Fruit fly (Drosophila melanogaster) whole organism, embryonic: ENCODE measurements around the gene Naa20A.

Source experiments
- Adf1 ChIP-seq: fragments of 200-800 bp; sonication (Bioruptor generic); IDR thresholded peaks from 2 replicates; pipeline ENCODE4 v1.3.6; 2022; ENCODE audit warnings: missing biosample characterization, missing genetic modification characterization
- Awh ChIP-seq: fragments of 200-800 bp; sonication (Bioruptor generic); IDR thresholded peaks from 2 replicates; pipeline ENCODE4, ENCODE4 v1.3.6; 2022; ENCODE audit warnings: missing biosample characterization, missing genetic modification characterization
- CG1233 ChIP-seq: fragments of 200-800 bp; sonication (Bioruptor generic); optimal IDR thresholded peaks from 4 replicates; lab custom pipeline; 2018; ENCODE audit warnings: missing biosample characterization, mild to moderate bottlenecking, missing genetic modification characterization
- CG13296 ChIP-seq: fragments of 200-800 bp; sonication (Bioruptor generic); optimal IDR thresholded peaks from 3 replicates; lab custom pipeline; 2018; ENCODE audit warnings: missing biosample characterization, mild to moderate bottlenecking, missing genetic modification characterization
- CG15479 ChIP-seq: fragments of 200-800 bp; sonication (Bioruptor generic); optimal IDR thresholded peaks from 3 replicates; lab custom pipeline; 2019; ENCODE audit warnings: missing biosample characterization, mild to moderate bottlenecking, missing genetic modification characterization, moderate library complexity
- CG16863 ChIP-seq: fragments of 200-800 bp; sonication (Bioruptor generic); optimal IDR thresholded peaks from 3 replicates; lab custom pipeline; 2016; ENCODE audit warnings: missing biosample characterization, missing genetic modification characterization
- CG18476 ChIP-seq: fragments of 200-800 bp; sonication (Bioruptor generic); optimal IDR thresholded peaks from 2 replicates; lab custom pipeline; 2016; ENCODE audit warnings: missing biosample characterization, mild to moderate bottlenecking, missing genetic modification characterization
- CG2129 ChIP-seq: fragments of 200-800 bp; sonication (Bioruptor generic); IDR thresholded peaks from 2 replicates; pipeline ENCODE4 v1.3.6; 2022; ENCODE audit warnings: missing biosample characterization, missing genetic modification characterization; ENCODE audit not compliant: partially characterized antibody
- CG33213 ChIP-seq: fragments of 200-800 bp; sonication (Bioruptor generic); optimal IDR thresholded peaks from 3 replicates; lab custom pipeline; 2016; ENCODE audit warnings: missing biosample characterization, missing genetic modification characterization
- CG4328 ChIP-seq: fragments of 200-800 bp; sonication (Bioruptor generic); optimal IDR thresholded peaks from 3 replicates; lab custom pipeline; 2017; ENCODE audit warnings: missing biosample characterization, missing genetic modification reagents, missing genetic modification characterization
- CG4730 ChIP-seq: fragments of 200-800 bp; sonication (Bioruptor generic); IDR thresholded peaks from 2 replicates; pipeline ENCODE4 v1.3.6; 2022; ENCODE audit warnings: missing biosample characterization, missing genetic modification characterization
- CG8359 ChIP-seq: fragments of 200-800 bp; sonication (Bioruptor generic); optimal IDR thresholded peaks from 2 replicates; lab custom pipeline; 2017; ENCODE audit warnings: missing biosample characterization, mild to moderate bottlenecking, missing genetic modification characterization, borderline replicate concordance
- CG8924 ChIP-seq: fragments of 200-800 bp; optimal IDR thresholded peaks from 3 replicates; lab custom pipeline; 2019; ENCODE audit warnings: missing biosample characterization, mild to moderate bottlenecking, missing genetic modification characterization, moderate library complexity
- CTCF ChIP-seq: fragments of 200-800 bp; sonication (Bioruptor generic); optimal IDR thresholded peaks from 2 replicates; lab custom pipeline; 2017; ENCODE audit warnings: missing biosample characterization, mild to moderate bottlenecking, missing genetic modification characterization, moderate library complexity
- CrebB ChIP-seq: fragments of 200-800 bp; sonication (Bioruptor generic); optimal IDR thresholded peaks from 3 replicates; lab custom pipeline; 2018; ENCODE audit warnings: missing biosample characterization, mild to moderate bottlenecking, missing genetic modification characterization
- Dip3 ChIP-seq: fragments of 200-800 bp; sonication (Bioruptor generic); optimal IDR thresholded peaks from 3 replicates; lab custom pipeline; 2016; ENCODE audit warnings: missing biosample characterization, missing genetic modification characterization
- Lpt ChIP-seq: fragments of >200 bp; optimal IDR thresholded peaks from 2 replicates; lab custom pipeline; 2018; ENCODE audit warnings: missing biosample characterization, missing genetic modification characterization
- Max ChIP-seq: fragments of 200-800 bp; sonication (Bioruptor generic); optimal IDR thresholded peaks from 2 replicates; lab custom pipeline; 2016; ENCODE audit warnings: missing biosample characterization, mild to moderate bottlenecking, missing genetic modification characterization
- Med ChIP-seq: fragments of 200-800 bp; sonication (Bioruptor generic); peaks from one replicate; lab custom pipeline; 2016; ENCODE audit warnings: missing biosample characterization, missing genetic modification characterization, mild to moderate bottlenecking, inconsistent platforms, moderate library complexity
- Mes4 ChIP-seq: fragments of 200-800 bp; sonication (Bioruptor generic); optimal IDR thresholded peaks from 2 replicates; lab custom pipeline; 2016; ENCODE audit warnings: missing biosample characterization, missing genetic modification characterization
- Nf-YB ChIP-seq: fragments of 200-800 bp; sonication (Bioruptor generic); optimal IDR thresholded peaks from 3 replicates; lab custom pipeline; 2019; ENCODE audit warnings: missing biosample characterization, mild to moderate bottlenecking, missing genetic modification characterization, moderate library complexity
- Sox100B ChIP-seq: fragments of 200-800 bp; sonication (Bioruptor generic); optimal IDR thresholded peaks from 3 replicates; lab custom pipeline; 2018; ENCODE audit warnings: missing biosample characterization, mild to moderate bottlenecking, missing genetic modification characterization
- TFAM ChIP-seq: fragments of 200-800 bp; sonication (Bioruptor generic); optimal IDR thresholded peaks from 2 replicates; lab custom pipeline; 2017; ENCODE audit warnings: missing biosample characterization, missing genetic modification characterization, inconsistent platforms
- Tbp ChIP-seq: fragments of >200 bp; optimal IDR thresholded peaks from 2 replicates; lab custom pipeline; 2018; ENCODE audit warnings: missing biosample characterization, missing genetic modification characterization
- cas ChIP-seq: fragments of 200-800 bp; sonication (Bioruptor generic); IDR thresholded peaks from 2 replicates; pipeline ENCODE4 v1.3.6; 2022; ENCODE audit warnings: missing biosample characterization, missing genetic modification characterization
- chm ChIP-seq: fragments of 200-800 bp; sonication (Bioruptor generic); IDR thresholded peaks from 2 replicates; pipeline ENCODE4 v1.3.6; 2022; ENCODE audit warnings: missing biosample characterization, missing genetic modification characterization
- ci ChIP-seq: fragments of 200-800 bp; sonication (Bioruptor generic); IDR thresholded peaks from 3 replicates; pipeline ENCODE4 v1.3.6; 2022; ENCODE audit warnings: missing biosample characterization, missing genetic modification characterization
- dmrt11E ChIP-seq: fragments of 200-800 bp; sonication (Bioruptor generic); optimal IDR thresholded peaks from 3 replicates; lab custom pipeline; 2018; ENCODE audit warnings: missing biosample characterization, mild to moderate bottlenecking, missing genetic modification characterization, moderate library complexity
- eve ChIP-seq, 2 experiments: fragments of >200 bp; optimal IDR thresholded peaks; 2 replicates each; lab custom pipeline; 2017; ENCODE audit warnings: missing biosample characterization in 2 of 2, missing genetic modification characterization in 2 of 2
- gcm2 ChIP-seq: fragments of 200-800 bp; sonication (Bioruptor generic); optimal IDR thresholded peaks from 2 replicates; lab custom pipeline; 2016; ENCODE audit warnings: missing biosample characterization, missing genetic modification characterization
- grau ChIP-seq: fragments of 200-800 bp; optimal IDR thresholded peaks from 3 replicates; lab custom pipeline; 2019; ENCODE audit warnings: missing biosample characterization, mild to moderate bottlenecking, missing genetic modification characterization, moderate library complexity
- gt ChIP-seq: fragments of 200-800 bp; sonication (Bioruptor generic); IDR thresholded peaks from 2 replicates; pipeline ENCODE4 v1.3.6; 2022; ENCODE audit warnings: missing biosample characterization, missing genetic modification characterization
- h ChIP-seq: fragments of >200 bp; optimal IDR thresholded peaks from 2 replicates; lab custom pipeline; 2017
- hb ChIP-seq: fragments of 200-800 bp; sonication (Bioruptor generic); IDR thresholded peaks from 3 replicates; pipeline ENCODE4 v1.3.6; 2022; ENCODE audit warnings: missing biosample characterization, missing genetic modification characterization; ENCODE audit not compliant: partially characterized antibody
- hbn ChIP-seq: fragments of 200-800 bp; sonication (Bioruptor generic); IDR thresholded peaks from 2 replicates; pipeline ENCODE4 v1.3.6; 2022; ENCODE audit warnings: missing biosample characterization, missing genetic modification characterization; ENCODE audit not compliant: partially characterized antibody
- her ChIP-seq: fragments of 200-800 bp; sonication (Bioruptor generic); optimal IDR thresholded peaks from 2 replicates; lab custom pipeline; 2016; ENCODE audit warnings: missing biosample characterization, missing genetic modification characterization
- kay ChIP-seq: fragments of 200-800 bp; sonication (Bioruptor generic); optimal IDR thresholded peaks from 2 replicates; lab custom pipeline; 2016; ENCODE audit warnings: missing biosample characterization, missing genetic modification characterization
- ken ChIP-seq: fragments of 200-800 bp; sonication (Bioruptor generic); IDR thresholded peaks from 3 replicates; pipeline ENCODE4 v1.3.6; 2022; ENCODE audit warnings: missing biosample characterization, missing genetic modification characterization
- nerfin-1 ChIP-seq: fragments of 200-800 bp; sonication (Bioruptor generic); optimal IDR thresholded peaks from 3 replicates; lab custom pipeline; 2019; ENCODE audit warnings: missing biosample characterization, mild to moderate bottlenecking, missing genetic modification characterization, moderate library complexity
- ro ChIP-seq: fragments of 200-800 bp; sonication (Bioruptor generic); IDR thresholded peaks from 2 replicates; pipeline ENCODE4 v1.3.6; 2022; ENCODE audit warnings: missing biosample characterization, missing genetic modification characterization
- run ChIP-seq: fragments of 200-800 bp; sonication (Bioruptor generic); optimal IDR thresholded peaks from 3 replicates; lab custom pipeline; 2018; ENCODE audit warnings: missing biosample characterization, mild to moderate bottlenecking, missing genetic modification characterization
- sens ChIP-seq: fragments of 200-800 bp; sonication (Bioruptor generic); peaks from one replicate; lab custom pipeline; 2016; ENCODE audit warnings: missing biosample characterization, missing genetic modification characterization
- shn ChIP-seq: fragments of 200-800 bp; sonication (Bioruptor generic); optimal IDR thresholded peaks from 3 replicates; lab custom pipeline; 2016; ENCODE audit warnings: missing biosample characterization, missing genetic modification characterization
- slou ChIP-seq: fragments of 200-800 bp; sonication (Bioruptor generic); optimal IDR thresholded peaks from 3 replicates; lab custom pipeline; 2016; ENCODE audit warnings: missing biosample characterization, missing genetic modification characterization
- sob ChIP-seq: fragments of 200-800 bp; sonication (Bioruptor generic); IDR thresholded peaks from 2 replicates; pipeline ENCODE4 v1.3.6; 2022; ENCODE audit warnings: missing biosample characterization, missing genetic modification characterization
- sqz ChIP-seq: fragments of 200-800 bp; sonication (Bioruptor generic); optimal IDR thresholded peaks from 3 replicates; lab custom pipeline; 2018; ENCODE audit warnings: missing biosample characterization, mild to moderate bottlenecking, missing genetic modification characterization
- tgo ChIP-seq: fragments of 200-800 bp; sonication (Bioruptor generic); IDR thresholded peaks from 3 replicates; pipeline ENCODE4 v1.3.6; 2022; ENCODE audit warnings: missing biosample characterization, missing genetic modification characterization
- wor ChIP-seq: fragments of 200-800 bp; sonication (Bioruptor generic); IDR thresholded peaks from 2 replicates; pipeline ENCODE4 v1.3.6; 2022; ENCODE audit warnings: missing biosample characterization, missing genetic modification characterization
- z ChIP-seq: fragments of 200-800 bp; sonication (Bioruptor generic); IDR thresholded peaks from 3 replicates; pipeline ENCODE4 v1.3.6; 2022; ENCODE audit warnings: missing biosample characterization, missing genetic modification characterization
- zen ChIP-seq: fragments of 200-800 bp; sonication (Bioruptor generic); optimal IDR thresholded peaks from 3 replicates; lab custom pipeline; 2018; ENCODE audit warnings: missing biosample characterization, mild to moderate bottlenecking, missing genetic modification characterization, moderate library complexity

The Naa20A gene

DNA sequence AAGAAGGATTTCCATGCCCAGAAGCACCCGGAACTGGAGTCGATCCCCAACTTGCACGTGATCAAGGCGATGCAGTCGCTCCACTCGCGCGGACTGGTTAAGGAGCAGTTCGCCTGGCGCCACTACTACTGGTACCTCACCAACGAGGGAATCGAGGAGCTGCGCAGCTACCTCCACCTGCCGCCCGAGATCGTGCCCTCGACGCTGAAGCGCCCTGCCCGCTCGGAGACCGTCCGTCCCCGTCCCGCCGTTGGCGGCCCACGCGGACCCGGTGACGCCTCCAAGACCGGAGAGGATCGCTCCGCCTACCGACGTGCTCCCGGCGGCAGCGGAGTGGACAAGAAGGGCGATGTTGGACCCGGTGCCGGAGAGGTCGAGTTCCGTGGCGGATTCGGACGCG, 24.4 kb downstream of the Naa20A start:
- TF ChIP-seq chm (GFP tag; lab: Robert Waterston, UW) (peak; percentile 44; the same call in 1 of the 2 replicates), z (no peak), Med (peak; percentile 75), CG16863 (GFP tag; lab: Kevin White, UChicago) (no peak), Mes4 (GFP tag; lab: Kevin White, UChicago) (no peak), sens (peak; percentile 78), ci (GFP tag; lab: Robert Waterston, UW) (peak; percentile 46; the same call in 1 of the 3 replicates), ken (GFP tag; lab: Robert Waterston, UW) (0 out of 3 replicates have a peak, but pooled peaks have one; percentile 15), Nf-YB (no peak), eve (GFP tag; optimal IDR thresholded peaks at IDR 0.05; lab: Kevin White, UChicago) (no peak)

DNA sequence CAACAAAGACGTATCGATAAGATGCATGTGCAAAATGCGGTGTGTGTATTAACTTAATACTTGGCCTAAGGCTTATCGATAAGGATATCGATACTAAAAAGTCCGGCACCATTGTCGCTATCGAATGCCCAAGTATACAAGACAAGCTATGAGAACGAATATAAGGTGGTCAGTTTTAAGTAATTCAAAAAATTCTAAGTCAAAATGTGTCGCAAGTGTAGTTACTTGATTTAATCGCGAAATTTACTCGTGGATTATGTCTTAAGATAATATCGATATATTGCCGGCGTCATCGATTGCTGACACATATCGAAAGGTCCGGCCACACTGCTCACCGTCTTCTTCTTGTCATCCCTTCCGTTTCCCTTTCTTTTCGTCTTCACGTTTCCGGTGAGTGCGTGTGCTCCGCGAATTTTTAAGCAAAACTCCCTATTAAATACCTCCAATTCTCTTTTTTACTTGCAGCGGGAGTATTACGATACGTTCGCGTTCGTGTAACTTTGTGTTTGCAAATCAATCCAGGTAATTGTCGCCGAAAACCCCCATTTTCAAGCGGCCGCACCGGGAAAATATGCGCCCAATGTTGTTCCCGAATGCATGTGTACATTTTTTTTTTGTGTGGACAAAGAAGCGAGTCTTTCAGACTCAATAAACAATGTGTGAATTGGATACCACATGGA, 25.1 kb downstream of the Naa20A start, which contains the start of gene RpS10b:
RpS10b (plus strand) TSS at position 348 of the 680 bp plus-strand sequence.
- peak; percentile 76 for TF ChIP-seq sob
- TF ChIP-seq CG8924 (tag; lab: Kevin White, UChicago), result peak; percentile 72
- TF ChIP-seq CG2129 (GFP tag; lab: Robert Waterston, UW), result peak; percentile 85
- peak; percentile 69 for TF ChIP-seq CTCF (GFP tag; lab: Kevin White, UChicago)
- TF ChIP-seq Lpt (GFP tag; lab: Kevin White, UChicago), result no peak
- 0 out of 2 replicates have a peak, but pooled peaks have one; percentile 32 for TF ChIP-seq gt
- peak; percentile 88 for TF ChIP-seq nerfin-1
- peak; percentile 84 for TF ChIP-seq her (GFP tag; lab: Kevin White, UChicago)
- peak; percentile 68 for TF ChIP-seq TFAM (GFP tag; lab: Kevin White, UChicago)
- peak; percentile 87 for TF ChIP-seq Max (GFP tag; lab: Kevin White, UChicago)
- TF ChIP-seq Sox100B (GFP tag; lab: Kevin White, UChicago), result peak; percentile 95
- peak; percentile 82 for TF ChIP-seq Awh (GFP tag; lab: Robert Waterston, UW)
- peak; percentile 50 for TF ChIP-seq wor (GFP tag; lab: Robert Waterston, UW)
- TF ChIP-seq sqz (GFP tag; lab: Kevin White, UChicago), result peak; percentile 94
- TF ChIP-seq hbn, result peak; percentile 91
- peak; percentile 96 for TF ChIP-seq CG1233
- TF ChIP-seq cas (GFP tag; lab: Robert Waterston, UW), result no peak
- peak; percentile 53 for TF ChIP-seq CG15479 (GFP tag; lab: Kevin White, UChicago)
- no peak for TF ChIP-seq ro (GFP tag; lab: Robert Waterston, UW)
- peak; percentile 39 for TF ChIP-seq Tbp (GFP tag; lab: Kevin White, UChicago)
- TF ChIP-seq run (tag; lab: Kevin White, UChicago), result peak; percentile 70
- TF ChIP-seq h, result no peak
- peak; percentile 38 for TF ChIP-seq kay
- TF ChIP-seq CrebB (tag; lab: Kevin White, UChicago), result peak; percentile 94
- TF ChIP-seq grau (tag; lab: Kevin White, UChicago), result peak; percentile 81
- peak; percentile 76 for TF ChIP-seq Dip3 (GFP tag; lab: Kevin White, UChicago)
- peak; percentile 78 for TF ChIP-seq slou (GFP tag; lab: Kevin White, UChicago)
- TF ChIP-seq CG4730 (GFP tag; lab: Robert Waterston, UW), result 0 out of 2 replicates have a peak, but pooled peaks have one; percentile 25
- peak; percentile 90 for TF ChIP-seq shn (GFP tag; lab: Kevin White, UChicago)
- peak; percentile 87 for TF ChIP-seq CG33213 (GFP tag; lab: Kevin White, UChicago)
- peak; percentile 70 for TF ChIP-seq CG18476 (GFP tag; lab: Kevin White, UChicago)
- TF ChIP-seq CG4328 (GFP tag; lab: Kevin White, UChicago), result peak; percentile 96
- TF ChIP-seq CG13296, result peak; percentile 95
- peak; percentile 76 for TF ChIP-seq gcm2 (GFP tag; lab: Kevin White, UChicago)
- TF ChIP-seq CG8359 (GFP tag; lab: Kevin White, UChicago), result peak; percentile 85
- TF ChIP-seq dmrt11E (tag; lab: Kevin White, UChicago), result peak; percentile 85
- peak; percentile 93 for TF ChIP-seq hb (GFP tag; lab: Robert Waterston, UW)
- TF ChIP-seq zen (tag; lab: Kevin White, UChicago), result peak; percentile 68
- peak; percentile 32; the same call in 1 of the 2 replicates for TF ChIP-seq Adf1 (GFP tag; lab: Robert Waterston, UW)
- TF ChIP-seq eve (GFP tag; optimal IDR thresholded peaks at IDR 0.05; lab: Kevin White, UChicago), result peak in 1 of 2 experiments; percentile 96
- TF ChIP-seq tgo, result peak; percentile 38; the same call in 2 of the 3 replicates
